Worm (Caenorhabditis elegans): ENCODE results near the gene F49E8.7.

The F49E8.7 gene

DNA sequence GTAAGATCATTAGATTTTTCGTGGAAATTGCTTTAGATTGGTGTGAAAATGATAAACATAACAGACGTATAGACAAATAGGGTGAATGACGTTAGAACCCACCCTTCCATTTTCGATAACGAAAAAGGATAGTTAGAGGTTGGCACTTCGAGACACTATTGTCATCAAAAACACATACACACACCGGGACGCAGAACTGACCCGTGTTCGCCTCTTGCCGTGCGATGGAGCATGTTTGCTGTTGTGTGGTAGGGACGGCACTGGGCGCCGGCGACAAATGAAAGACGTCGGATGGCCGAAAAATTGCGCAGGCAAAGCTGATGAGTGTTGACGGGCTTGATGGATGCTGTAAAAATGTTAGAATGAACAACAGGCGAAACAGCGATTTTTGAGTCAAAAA, 6.3 kb downstream of the F49E8.7 start (continued):
- TF ChIP-seq fos-1 (tag; optimal IDR thresholded peaks at IDR 0.05) (no peak), mdl-1 (tag; optimal IDR thresholded peaks at IDR 0.05) (peak in 1 of 2 experiments; percentile 29), skn-1 (tag; optimal IDR thresholded peaks at IDR 0.05) (peak; percentile 89), nhr-71 (tag; optimal IDR thresholded peaks at IDR 0.05) (peak; percentile 0), mab-9 (GFP tag; IDR thresholded peaks at IDR 0.05) (no peak), swsn-7 (tag; optimal IDR thresholded peaks at IDR 0.05) (no peak), C16A3.4 (tag; optimal IDR thresholded peaks at IDR 0.05) (peak; percentile 47), xbp-1 (tag; optimal IDR thresholded peaks at IDR 0.05) (no peak), ceh-8 (GFP tag; optimal IDR thresholded peaks at IDR 0.05) (no peak), aly-2 (tag; optimal IDR thresholded peaks at IDR 0.05) (no peak), tlp-1 (tag; optimal IDR thresholded peaks at IDR 0.05) (no peak), nhr-11 (tag; optimal IDR thresholded peaks at IDR 0.05) (no peak), lir-3 (tag; optimal IDR thresholded peaks at IDR 0.05; ENCODE audit: poor library complexity) (no peak), nhr-20 (tag; optimal IDR thresholded peaks at IDR 0.05) (no peak), hlh-4 (tag; optimal IDR thresholded peaks at IDR 0.05) (no peak), ceh-63 (GFP tag; optimal IDR thresholded peaks at IDR 0.05) (no peak), fkh-10 (GFP tag; optimal IDR thresholded peaks at IDR 0.05) (no peak), dsc-1 (tag; optimal IDR thresholded peaks at IDR 0.05) (no peak), sox-4 (tag; optimal IDR thresholded peaks at IDR 0.05) (no peak), lin-14 (GFP tag; optimal IDR thresholded peaks at IDR 0.05) (peak; percentile 84), pax-3 (tag; optimal IDR thresholded peaks at IDR 0.05) (no peak), irx-1 (tag; optimal IDR thresholded peaks at IDR 0.05) (no peak), F16B12.6 (tag; optimal IDR thresholded peaks at IDR 0.05) (peak; percentile 29), sptf-1 (tag; optimal IDR thresholded peaks at IDR 0.05) (no peak), unc-130 (tag; optimal IDR thresholded peaks at IDR 0.05) (no peak), nhr-19 (GFP tag; conservative IDR thresholded peaks at IDR 0.05) (no peak), ceh-88 (GFP tag; IDR thresholded peaks at IDR 0.05) (no peak), vab-15 (tag; optimal IDR thresholded peaks at IDR 0.05) (no peak), nhr-28 (tag; optimal IDR thresholded peaks at IDR 0.05) (no peak), ztf-11 (tag; optimal IDR thresholded peaks at IDR 0.05) (no peak), lin-15B (tag; optimal IDR thresholded peaks at IDR 0.05) (peak; percentile 20), nhr-85 (tag) (no peak)

DNA sequence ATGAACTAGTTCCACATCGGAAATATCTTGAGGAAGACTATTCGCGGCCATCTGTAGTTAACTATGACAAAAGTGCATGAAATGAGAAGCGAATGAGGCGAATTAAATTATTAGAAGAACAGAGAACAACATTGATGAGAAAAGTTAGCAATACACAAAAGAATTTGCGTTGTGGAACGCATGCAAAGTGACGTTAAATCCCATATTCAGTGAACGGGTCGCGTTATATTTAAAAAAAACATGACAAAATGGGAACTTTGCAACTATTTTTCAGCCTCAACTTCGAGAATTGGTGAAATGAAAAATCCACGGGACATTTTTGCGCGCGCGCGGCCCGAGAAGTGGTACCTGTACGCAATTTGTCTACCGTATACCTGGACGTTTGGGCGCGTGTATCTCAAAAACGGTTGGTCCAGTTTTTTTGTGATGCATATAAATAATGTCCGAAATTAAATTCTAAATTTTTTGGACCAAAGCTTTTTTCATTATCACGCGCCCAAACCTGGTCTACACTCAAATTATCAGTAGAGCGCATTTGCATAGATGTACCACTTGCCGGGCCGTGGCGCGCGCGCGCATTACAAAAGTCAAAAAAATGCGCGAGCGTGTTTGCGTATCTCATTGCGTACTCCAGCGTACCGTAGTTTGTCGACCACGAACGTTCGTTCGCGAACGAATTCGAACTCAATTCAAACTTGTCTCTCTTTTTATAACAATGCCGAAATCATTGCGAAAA, 8.2 kb downstream of the F49E8.7 start, which contains the start of the genes cdd-2 and oef-1:
Gene cdd-2, minus strand, starts transcription at position 51 of the 736 bp plus-strand sequence.
Gene oef-1, plus strand, starts transcription at position 575 of the 736 bp plus-strand sequence.
- TF ChIP-seq aha-1 (tag; optimal IDR thresholded peaks at IDR 0.05) (no peak), swsn-7 (tag; optimal IDR thresholded peaks at IDR 0.05) (no peak), vab-15 (tag; optimal IDR thresholded peaks at IDR 0.05) (no peak), ztf-4 (tag; optimal IDR thresholded peaks at IDR 0.05) (no peak), mab-9 (GFP tag; IDR thresholded peaks at IDR 0.05) (no peak), fos-1 (tag; optimal IDR thresholded peaks at IDR 0.05) (no peak), elt-3 (tag; optimal IDR thresholded peaks at IDR 0.05) (no peak), sup-37 (GFP tag; optimal IDR thresholded peaks at IDR 0.05) (no peak), unc-62 (GFP tag; optimal IDR thresholded peaks at IDR 0.05) (no peak), hlh-4 (tag; optimal IDR thresholded peaks at IDR 0.05) (no peak), sox-4 (tag; optimal IDR thresholded peaks at IDR 0.05) (no peak), nhr-11 (tag; optimal IDR thresholded peaks at IDR 0.05) (no peak)

DNA sequence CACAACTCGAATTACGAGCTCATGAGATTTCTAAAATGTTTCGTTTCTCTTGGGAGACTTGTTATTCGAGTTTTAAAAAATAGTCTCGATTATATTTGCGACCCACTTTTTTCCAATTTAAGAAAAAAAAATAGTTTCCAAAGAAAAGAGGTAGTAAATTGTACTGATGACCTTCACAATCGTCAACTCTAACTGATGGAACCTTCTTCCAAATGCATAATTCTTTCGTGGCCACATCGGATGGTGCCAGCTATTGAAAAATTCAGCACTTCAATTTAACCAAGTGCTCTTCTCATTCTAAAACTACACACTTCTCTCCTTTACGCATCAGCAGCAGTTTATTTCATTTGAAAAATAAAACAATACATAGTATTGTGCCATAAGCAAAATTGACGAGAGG, 12.5 kb downstream of the F49E8.7 start:
- TF ChIP-seq sup-37 (GFP tag; optimal IDR thresholded peaks at IDR 0.05) = no peak
- 0 out of 2 replicates have a peak, but pooled peaks have one; percentile 3 for TF ChIP-seq mab-9 (GFP tag; IDR thresholded peaks at IDR 0.05)
- TF ChIP-seq unc-30 (tag; optimal IDR thresholded peaks at IDR 0.05) = no peak
- TF ChIP-seq Y116A8C.19 (tag; optimal IDR thresholded peaks at IDR 0.05; ENCODE audit: borderline replicate concordance) = no peak

Measured in whole organism, L1 larva.